Worm (Caenorhabditis elegans) whole organism, L3 larva: ENCODE data around the gene T09F3.4.
A peak's percentile ranks its signal among the peaks of the same experiment; 100 is the strongest.

ENCODE experiments used
- aly-2 ChIP-seq: fragments of 150-350 bp; optimal IDR thresholded peaks from 2 replicates; lab custom pipeline; 2014; ENCODE audit warnings: missing biosample characterization, missing genetic modification characterization
- ceh-16 ChIP-seq: sonication (generic microtip); optimal IDR thresholded peaks from 2 replicates; lab custom pipeline; 2017; ENCODE audit warnings: missing biosample characterization, missing genetic modification characterization
- ceh-28 ChIP-seq: fragments of 150-350 bp; optimal IDR thresholded peaks from 2 replicates; lab custom pipeline; 2014; ENCODE audit warnings: missing biosample characterization, missing genetic modification reagents, missing genetic modification characterization
- ceh-9 ChIP-seq: sonication (generic microtip); optimal IDR thresholded peaks from 2 replicates; lab custom pipeline; 2018; ENCODE audit warnings: missing biosample characterization, missing genetic modification characterization
- daf-12 ChIP-seq: fragments of 150-350 bp; optimal IDR thresholded peaks from 2 replicates; lab custom pipeline; 2014; ENCODE audit warnings: missing biosample characterization, missing genetic modification reagents, missing genetic modification characterization
- egl-27 ChIP-seq: sonication (generic microtip); optimal IDR thresholded peaks from 4 replicates; lab custom pipeline; 2017; ENCODE audit warnings: missing biosample characterization, missing genetic modification reagents, missing genetic modification characterization
- elt-1 ChIP-seq: fragments of 150-350 bp; optimal IDR thresholded peaks from 2 replicates; lab custom pipeline; 2014; ENCODE audit warnings: missing biosample characterization, missing genetic modification characterization
- elt-2 ChIP-seq: sonication (generic microtip); optimal IDR thresholded peaks from 2 replicates; lab custom pipeline; 2016; ENCODE audit warnings: missing genetic modification reagents, mild to moderate bottlenecking, missing genetic modification characterization, missing compliant biosample characterization
- eor-1 ChIP-seq, 2 experiments: fragments of 150-350 bp; optimal IDR thresholded peaks; 2 replicates each; lab custom pipeline; 2014 to 2018; ENCODE audit warnings: missing biosample characterization in 2 of 2, missing genetic modification characterization in 2 of 2
- fkh-10 ChIP-seq: sonication (generic microtip); optimal IDR thresholded peaks from 2 replicates; lab custom pipeline; 2017; ENCODE audit warnings: missing biosample characterization, missing genetic modification reagents, missing genetic modification characterization
- fkh-2 ChIP-seq: fragments of 150-350 bp; optimal IDR thresholded peaks from 2 replicates; lab custom pipeline; 2014; ENCODE audit warnings: missing biosample characterization, missing genetic modification reagents, missing genetic modification characterization
- hmg-11 ChIP-seq: sonication (generic microtip); optimal IDR thresholded peaks from 2 replicates; lab custom pipeline; 2016; ENCODE audit warnings: missing genetic modification characterization, missing compliant biosample characterization
- jun-1 ChIP-seq: fragments of 150-350 bp; optimal IDR thresholded peaks from 2 replicates; lab custom pipeline; 2014; ENCODE audit warnings: missing biosample characterization, missing genetic modification reagents, missing genetic modification characterization
- lin-15B ChIP-seq: fragments of 150-350 bp; optimal IDR thresholded peaks from 2 replicates; lab custom pipeline; 2014; ENCODE audit warnings: missing biosample characterization, missing genetic modification characterization
- lin-39 ChIP-seq: fragments of 150-350 bp; optimal IDR thresholded peaks from 2 replicates; lab custom pipeline; 2018; ENCODE audit warnings: missing biosample characterization, missing genetic modification reagents, missing genetic modification characterization
- lsy-12 ChIP-seq: sonication (generic microtip); optimal IDR thresholded peaks from 2 replicates; lab custom pipeline; 2016; ENCODE audit warnings: mild to moderate bottlenecking, missing genetic modification characterization, missing compliant biosample characterization
- mdl-1 ChIP-seq: fragments of 150-350 bp; optimal IDR thresholded peaks from 2 replicates; lab custom pipeline; 2014; ENCODE audit warnings: missing biosample characterization, missing genetic modification characterization
- mml-1 ChIP-seq: fragments of 150-350 bp; sonication (generic microtip); optimal IDR thresholded peaks from 3 replicates; lab custom pipeline; 2014; ENCODE audit warnings: missing biosample characterization, missing genetic modification characterization
- nfya-1 ChIP-seq: sonication (generic microtip); optimal IDR thresholded peaks from 2 replicates; lab custom pipeline; 2017; ENCODE audit warnings: missing genetic modification characterization, mild to moderate bottlenecking, missing compliant biosample characterization, antibody characterized with exemption, moderate library complexity; ENCODE audit not compliant: insufficient read depth
- nhr-11 ChIP-seq: fragments of 150-350 bp; optimal IDR thresholded peaks from 2 replicates; lab custom pipeline; 2014; ENCODE audit warnings: missing biosample characterization, missing genetic modification characterization
- nhr-12 ChIP-seq: fragments of 150-350 bp; optimal IDR thresholded peaks from 2 replicates; lab custom pipeline; 2014; ENCODE audit warnings: missing biosample characterization, missing genetic modification characterization
- nhr-23 ChIP-seq: fragments of 150-350 bp; optimal IDR thresholded peaks from 2 replicates; lab custom pipeline; 2014; ENCODE audit warnings: missing biosample characterization, missing genetic modification reagents, missing genetic modification characterization
- nhr-237 ChIP-seq: fragments of 150-350 bp; optimal IDR thresholded peaks from 2 replicates; lab custom pipeline; 2014; ENCODE audit warnings: missing biosample characterization, missing genetic modification characterization
- nhr-25 ChIP-seq: sonication (generic microtip); optimal IDR thresholded peaks from 2 replicates; lab custom pipeline; 2017; ENCODE audit warnings: missing biosample characterization, missing genetic modification characterization
- nhr-28 ChIP-seq: fragments of 150-350 bp; optimal IDR thresholded peaks from 2 replicates; lab custom pipeline; 2014; ENCODE audit warnings: missing biosample characterization, missing genetic modification characterization
- nhr-67 ChIP-seq: fragments of 150-350 bp; optimal IDR thresholded peaks from 2 replicates; lab custom pipeline; 2014; ENCODE audit warnings: missing biosample characterization, missing genetic modification characterization
- nhr-76 ChIP-seq: fragments of 150-350 bp; sonication (generic microtip); optimal IDR thresholded peaks from 5 replicates; lab custom pipeline; 2014; ENCODE audit warnings: missing biosample characterization, missing genetic modification characterization
- nhr-77 ChIP-seq: fragments of 150-350 bp; optimal IDR thresholded peaks from 2 replicates; lab custom pipeline; 2014; ENCODE audit warnings: missing biosample characterization, missing genetic modification characterization
- pha-4 ChIP-seq: fragments of 150-350 bp; optimal IDR thresholded peaks from 2 replicates; lab custom pipeline; 2014; ENCODE audit warnings: missing biosample characterization, missing genetic modification reagents, missing genetic modification characterization
- pqm-1 ChIP-seq: fragments of 150-350 bp; optimal IDR thresholded peaks from 2 replicates; lab custom pipeline; 2017; ENCODE audit warnings: missing biosample characterization, missing genetic modification characterization, inconsistent platforms
- snpc-4 ChIP-seq: fragments of 150-350 bp; optimal IDR thresholded peaks from 2 replicates; lab custom pipeline; 2014; ENCODE audit warnings: missing biosample characterization, missing genetic modification characterization
- tbx-2 ChIP-seq: sonication (generic microtip); optimal IDR thresholded peaks from 2 replicates; lab custom pipeline; 2016; ENCODE audit warnings: mild to moderate bottlenecking, missing genetic modification characterization, missing compliant biosample characterization
- unc-39 ChIP-seq: sonication (generic microtip); optimal IDR thresholded peaks from 4 replicates; lab custom pipeline; 2017; ENCODE audit warnings: missing biosample characterization, missing genetic modification characterization
- unc-62 ChIP-seq: fragments of 150-350 bp; sonication (generic microtip); optimal IDR thresholded peaks from 4 replicates; lab custom pipeline; 2014; ENCODE audit warnings: missing biosample characterization, missing genetic modification reagents, missing genetic modification characterization
- ztf-11 ChIP-seq: fragments of 150-350 bp; optimal IDR thresholded peaks from 2 replicates; lab custom pipeline; 2014; ENCODE audit warnings: missing biosample characterization, missing genetic modification characterization
- ztf-4 ChIP-seq: fragments of 150-350 bp; optimal IDR thresholded peaks from 2 replicates; lab custom pipeline; 2014; ENCODE audit warnings: missing biosample characterization, missing genetic modification characterization

The T09F3.4 gene

ce11 chrII:10396578-10396977 lies 1.1 kb downstream of the T09F3.4 start, which contains the start of gene T09F3.5:
T09F3.5 (plus strand) TSS chrII:10396878.
- TF ChIP-seq snpc-4 (tag; lab: Kevin White, UChicago) (no peak), lin-15B (tag; lab: Kevin White, UChicago) (no peak), ztf-11 (no peak), nhr-23 (tag; lab: Kevin White, UChicago) (no peak), nhr-237 (tag; lab: Kevin White, UChicago) (no peak), nfya-1 (no peak), eor-1 (tag; optimal IDR thresholded peaks at IDR 0.05; lab: Kevin White, UChicago) (no peak), ceh-28 (tag; lab: Kevin White, UChicago) (no peak), elt-1 (tag; lab: Kevin White, UChicago) (no peak), nhr-11 (no peak), unc-62 (no peak), egl-27 (no peak), aly-2 (tag; lab: Kevin White, UChicago) (no peak), nhr-76 (tag; lab: Kevin White, UChicago) (no peak), nhr-25 (tag; lab: Kevin White, UChicago) (no peak), nhr-28 (no peak)
- TF ChIP-seq, all 47 proteins: peak for 0

- TF ChIP-seq pqm-1 (tag; lab: Kevin White, UChicago): peak; percentile 50
- TF ChIP-seq elt-2 (tag; lab: Kevin White, UChicago): peak; percentile 89
- TF ChIP-seq eor-1 (tag; optimal IDR thresholded peaks at IDR 0.05; lab: Kevin White, UChicago): no peak
Measured at ce11 chrII:10402991-10403390, 7.5 kb downstream of the T09F3.4 start.

- TF ChIP-seq ztf-4 (tag; lab: Kevin White, UChicago): no peak
Measured at ce11 chrII:10410989-10411388, 15.5 kb downstream of the T09F3.4 start, which contains the start of gene E04D5.5. E04D5.5 (plus strand) TSS chrII:10411289.

- TF ChIP-seq nhr-237 (tag; lab: Kevin White, UChicago) (no peak), lin-15B (tag; lab: Kevin White, UChicago) (peak; percentile 27), nhr-11 (no peak), ceh-16 (tag; lab: Kevin White, UChicago) (no peak), fkh-10 (GFP tag; lab: Kevin White, UChicago) (no peak), mdl-1 (tag; lab: Kevin White, UChicago) (no peak), ceh-9 (no peak), pha-4 (peak; percentile 44), eor-1 (tag; optimal IDR thresholded peaks at IDR 0.05; lab: Kevin White, UChicago) (no peak), elt-1 (tag; lab: Kevin White, UChicago) (no peak), nhr-77 (tag; lab: Kevin White, UChicago) (no peak), tbx-2 (tag; lab: Kevin White, UChicago) (no peak), hmg-11 (tag; lab: Kevin White, UChicago) (no peak), ztf-4 (tag; lab: Kevin White, UChicago) (no peak), ceh-28 (tag; lab: Kevin White, UChicago) (no peak), mml-1 (tag; lab: Kevin White, UChicago) (no peak), nhr-12 (tag; lab: Kevin White, UChicago) (no peak), daf-12 (tag; lab: Kevin White, UChicago) (no peak), nhr-67 (tag; lab: Kevin White, UChicago) (no peak), nfya-1 (peak; percentile 51), nhr-76 (tag; lab: Kevin White, UChicago) (no peak)
Measured at ce11 chrII:10416332-10416863, 20.9 kb downstream of the T09F3.4 start, which contains the start of gene eif-2A. eif-2A (plus strand) TSS chrII:10416800.

- no peak for TF ChIP-seq lsy-12 (tag; lab: Kevin White, UChicago)
- no peak for TF ChIP-seq aly-2 (tag; lab: Kevin White, UChicago)
- TF ChIP-seq ztf-11: no peak
- TF ChIP-seq egl-27: no peak
- TF ChIP-seq unc-39 (tag; lab: Kevin White, UChicago): no peak
- no peak for TF ChIP-seq hmg-11 (tag; lab: Kevin White, UChicago)
- TF ChIP-seq snpc-4 (tag; lab: Kevin White, UChicago): no peak
- no peak for TF ChIP-seq nhr-23 (tag; lab: Kevin White, UChicago)
- TF ChIP-seq lin-39 (tag; lab: Kevin White, UChicago): no peak
- no peak for TF ChIP-seq fkh-2 (tag; lab: Kevin White, UChicago)
- no peak for TF ChIP-seq jun-1 (tag; lab: Kevin White, UChicago)
- no peak for TF ChIP-seq pha-4
Measured at ce11 chrII:10421941-10422340, 26.4 kb downstream of the T09F3.4 start, which contains the start of gene frpr-21. frpr-21 (minus strand) TSS chrII:10422041.
